Fruit fly (Drosophila melanogaster) whole organism, pupa: ENCODE data around the gene Fst.

Experiments used
- CG10348 ChIP-seq: fragments of 200-800 bp; sonication (Bioruptor generic); IDR thresholded peaks from 2 replicates; pipeline ENCODE4 v1.3.6; 2022; ENCODE audit warnings: missing biosample characterization, missing genetic modification characterization
- CG12605 ChIP-seq: fragments of 200-800 bp; sonication (Bioruptor generic); IDR thresholded peaks from 2 replicates; pipeline ENCODE4 v1.3.6; 2022; ENCODE audit warnings: missing biosample characterization, missing genetic modification characterization
- CG13204 ChIP-seq: fragments of 200-800 bp; sonication (Bioruptor generic); optimal IDR thresholded peaks from 2 replicates; lab custom pipeline; 2018; ENCODE audit warnings: missing biosample characterization, mild to moderate bottlenecking, missing genetic modification characterization, moderate library complexity
- CG14655 ChIP-seq: fragments of 200-800 bp; sonication (Bioruptor generic); optimal IDR thresholded peaks from 3 replicates; lab custom pipeline; 2017; ENCODE audit warnings: mild to moderate bottlenecking, missing biosample characterization, missing genetic modification reagents, missing genetic modification characterization
- CG15710 ChIP-seq: fragments of 200-800 bp; sonication (Bioruptor generic); optimal IDR thresholded peaks from 2 replicates; lab custom pipeline; 2018; ENCODE audit warnings: missing biosample characterization, mild to moderate bottlenecking, missing genetic modification characterization, moderate library complexity
- CG17806 ChIP-seq: fragments of 200-800 bp; sonication (Bioruptor generic); optimal IDR thresholded peaks from 2 replicates; lab custom pipeline; 2018; ENCODE audit warnings: missing biosample characterization, mild to moderate bottlenecking, missing genetic modification characterization, moderate library complexity
- CG32121 ChIP-seq: fragments of 200-800 bp; sonication (Bioruptor generic); IDR thresholded peaks from 2 replicates; pipeline ENCODE4 v1.3.6; 2022; ENCODE audit warnings: missing biosample characterization, missing genetic modification characterization
- CG34367 ChIP-seq: fragments of 200-800 bp; sonication (Bioruptor generic); optimal IDR thresholded peaks from 2 replicates; lab custom pipeline; 2018; ENCODE audit warnings: missing biosample characterization, mild to moderate bottlenecking, missing genetic modification characterization
- CG4496 ChIP-seq: fragments of 200-800 bp; sonication (Bioruptor generic); IDR thresholded peaks from 3 replicates; pipeline ENCODE4 v1.3.6; 2022; ENCODE audit warnings: missing biosample characterization, missing genetic modification characterization
- CG8159 ChIP-seq: fragments of 200-800 bp; sonication (Bioruptor generic); optimal IDR thresholded peaks from 3 replicates; lab custom pipeline; 2018; ENCODE audit warnings: missing biosample characterization, mild to moderate bottlenecking, missing genetic modification characterization, moderate library complexity
- CG8301 ChIP-seq: fragments of 200-800 bp; sonication (Bioruptor generic); optimal IDR thresholded peaks from 2 replicates; lab custom pipeline; 2018; ENCODE audit warnings: missing biosample characterization, mild to moderate bottlenecking, missing genetic modification characterization
- CG9948 ChIP-seq: fragments of 200-800 bp; sonication (Bioruptor generic); optimal IDR thresholded peaks from 2 replicates; lab custom pipeline; 2018; ENCODE audit warnings: missing biosample characterization, mild to moderate bottlenecking, missing genetic modification characterization, moderate library complexity
- D1 ChIP-seq: fragments of 200-800 bp; sonication (Bioruptor generic); optimal IDR thresholded peaks from 2 replicates; lab custom pipeline; 2018; ENCODE audit warnings: missing biosample characterization, mild to moderate bottlenecking, missing genetic modification characterization, moderate library complexity
- EcR ChIP-seq: fragments of 200-800 bp; sonication (Bioruptor generic); optimal IDR thresholded peaks from 3 replicates; lab custom pipeline; 2019; ENCODE audit warnings: missing biosample characterization, missing genetic modification characterization, mild to moderate bottlenecking, moderate library complexity, missing genetic modification reagents
- Ets98B ChIP-seq: fragments of 200-800 bp; sonication (Bioruptor generic); IDR thresholded peaks from 2 replicates; pipeline ENCODE4 v1.3.6; 2022; ENCODE audit warnings: missing biosample characterization, missing genetic modification characterization
- Pif1A ChIP-seq: fragments of 200-800 bp; sonication (Bioruptor generic); optimal IDR thresholded peaks from 3 replicates; lab custom pipeline; 2016; ENCODE audit warnings: missing biosample characterization, missing genetic modification characterization
- Pif1B ChIP-seq: fragments of 200-800 bp; sonication (Bioruptor generic); optimal IDR thresholded peaks from 3 replicates; lab custom pipeline; 2016; ENCODE audit warnings: missing biosample characterization, missing genetic modification characterization
- Snoo ChIP-seq: fragments of 200-800 bp; sonication (Bioruptor generic); optimal IDR thresholded peaks from 3 replicates; lab custom pipeline; 2017; ENCODE audit warnings: missing biosample characterization, mild to moderate bottlenecking, missing genetic modification characterization, inconsistent platforms
- fd96Ca ChIP-seq: fragments of 200-800 bp; sonication (Bioruptor generic); IDR thresholded peaks from 3 replicates; pipeline ENCODE4 v1.3.6; 2022; ENCODE audit warnings: missing biosample characterization, missing genetic modification characterization
- gl ChIP-seq: fragments of 200-800 bp; sonication (Bioruptor generic); optimal IDR thresholded peaks from 2 replicates; lab custom pipeline; 2018; ENCODE audit warnings: missing biosample characterization, mild to moderate bottlenecking, missing genetic modification characterization
- rn ChIP-seq: fragments of 200-800 bp; sonication (Bioruptor generic); IDR thresholded peaks from 2 replicates; pipeline ENCODE4 v1.3.6; 2022; ENCODE audit warnings: missing biosample characterization, missing genetic modification characterization

Gene Fst

dm6 chr3R:9631564-9631963 is 14.4 kb downstream of the Fst start, which contains the start of gene SpdS:
TSS of gene SpdS (plus strand) at chr3R:9631641.
- no peak for TF ChIP-seq CG15710
- no peak for TF ChIP-seq CG9948
- TF ChIP-seq CG4496 (GFP tag; lab: Robert Waterston, UW): no peak
- no peak for TF ChIP-seq Snoo (tag; lab: Kevin White, UChicago)
- no peak for TF ChIP-seq CG34367 (tag; lab: Kevin White, UChicago)
- TF ChIP-seq CG32121: no peak
- TF ChIP-seq CG8159 (tag; lab: Kevin White, UChicago): no peak
- no peak for TF ChIP-seq Pif1A (GFP tag; lab: Kevin White, UChicago)
- TF ChIP-seq CG8301 (tag; lab: Kevin White, UChicago): no peak
- TF ChIP-seq CG12605 (GFP tag; lab: Robert Waterston, UW): no peak
- TF ChIP-seq gl (tag; lab: Kevin White, UChicago): no peak
- TF ChIP-seq D1: no peak
- no peak for TF ChIP-seq CG13204 (GFP tag; lab: Kevin White, UChicago)
- no peak for TF ChIP-seq EcR (GFP tag; lab: Kevin White, UChicago)
- no peak for TF ChIP-seq Ets98B (GFP tag; lab: Robert Waterston, UW)
- TF ChIP-seq Pif1B (GFP tag; lab: Kevin White, UChicago): no peak

- TF ChIP-seq CG13204 (GFP tag; lab: Kevin White, UChicago) (no peak), CG14655 (GFP tag; lab: Kevin White, UChicago) (no peak), Pif1B (GFP tag; lab: Kevin White, UChicago) (no peak), Pif1A (GFP tag; lab: Kevin White, UChicago) (no peak), CG8159 (tag; lab: Kevin White, UChicago) (no peak), gl (tag; lab: Kevin White, UChicago) (peak; percentile 27), CG34367 (tag; lab: Kevin White, UChicago) (peak; percentile 35), CG15710 (peak; percentile 8), CG17806 (tag; lab: Kevin White, UChicago) (no peak), EcR (GFP tag; lab: Kevin White, UChicago) (no peak), D1 (no peak), rn (GFP tag; lab: Robert Waterston, UW) (no peak), CG12605 (GFP tag; lab: Robert Waterston, UW) (no peak), CG9948 (no peak), CG8301 (tag; lab: Kevin White, UChicago) (no peak), Ets98B (GFP tag; lab: Robert Waterston, UW) (no peak), CG4496 (GFP tag; lab: Robert Waterston, UW) (no peak), Snoo (tag; lab: Kevin White, UChicago) (peak; percentile 30), CG10348 (no peak), CG32121 (no peak), fd96Ca (GFP tag; lab: Robert Waterston, UW) (no peak)
Observed at dm6 chr3R:9630633-9631095, 15.3 kb downstream of the Fst start, which contains the start of gene Calr. TSS of gene Calr (minus strand) at chr3R:9630851.

dm6 chr3R:9630053-9630632 is 15.8 kb downstream of the Fst start:
- TF ChIP-seq EcR (GFP tag; lab: Kevin White, UChicago) (peak; percentile 30), CG14655 (GFP tag; lab: Kevin White, UChicago) (no peak)
- TF ChIP-seq, all 21 proteins: peak for 1

dm6 chr3R:9628607-9629006 is 17.3 kb downstream of the Fst start:
- TF ChIP-seq CG4496 (GFP tag; lab: Robert Waterston, UW): no peak
- TF ChIP-seq Snoo (tag; lab: Kevin White, UChicago): no peak
- no peak for TF ChIP-seq CG8301 (tag; lab: Kevin White, UChicago)
- TF ChIP-seq CG14655 (GFP tag; lab: Kevin White, UChicago): no peak
- TF ChIP-seq CG15710: no peak
- no peak for TF ChIP-seq Ets98B (GFP tag; lab: Robert Waterston, UW)
- no peak for TF ChIP-seq rn (GFP tag; lab: Robert Waterston, UW)
- no peak for TF ChIP-seq CG34367 (tag; lab: Kevin White, UChicago)
- TF ChIP-seq Pif1A (GFP tag; lab: Kevin White, UChicago): no peak
- no peak for TF ChIP-seq CG10348
- TF ChIP-seq gl (tag; lab: Kevin White, UChicago): no peak
- no peak for TF ChIP-seq EcR (GFP tag; lab: Kevin White, UChicago)
- TF ChIP-seq CG12605 (GFP tag; lab: Robert Waterston, UW): no peak
- TF ChIP-seq Pif1B (GFP tag; lab: Kevin White, UChicago): no peak
- no peak for TF ChIP-seq CG9948
- no peak for TF ChIP-seq CG8159 (tag; lab: Kevin White, UChicago)
- no peak for TF ChIP-seq CG13204 (GFP tag; lab: Kevin White, UChicago)

dm6 chr3R:9628036-9628435 is 17.9 kb downstream of the Fst start:
- no peak for TF ChIP-seq CG12605 (GFP tag; lab: Robert Waterston, UW)
- no peak for TF ChIP-seq CG34367 (tag; lab: Kevin White, UChicago)
- no peak for TF ChIP-seq CG8301 (tag; lab: Kevin White, UChicago)
- TF ChIP-seq CG15710: no peak
- TF ChIP-seq Snoo (tag; lab: Kevin White, UChicago): no peak
- no peak for TF ChIP-seq D1
- TF ChIP-seq CG10348: no peak
- TF ChIP-seq CG17806 (tag; lab: Kevin White, UChicago): no peak
- TF ChIP-seq Pif1A (GFP tag; lab: Kevin White, UChicago): no peak
- no peak for TF ChIP-seq CG8159 (tag; lab: Kevin White, UChicago)
- no peak for TF ChIP-seq CG4496 (GFP tag; lab: Robert Waterston, UW)
- TF ChIP-seq fd96Ca (GFP tag; lab: Robert Waterston, UW): no peak
- no peak for TF ChIP-seq CG13204 (GFP tag; lab: Kevin White, UChicago)
- TF ChIP-seq CG32121: no peak
- TF ChIP-seq EcR (GFP tag; lab: Kevin White, UChicago): no peak
- TF ChIP-seq CG14655 (GFP tag; lab: Kevin White, UChicago): no peak
- no peak for TF ChIP-seq CG9948
- TF ChIP-seq Ets98B (GFP tag; lab: Robert Waterston, UW): no peak
